Worm (Caenorhabditis elegans) whole organism, young adult: ENCODE measurements around the gene sax-2.
A peak's percentile ranks its signal among the peaks of the same experiment; 100 is the strongest.

Source experiments
- B0019.2 ChIP-seq: fragments of 200-800 bp; sonication (Bioruptor generic); conservative IDR thresholded peaks from 2 replicates; pipeline ENCODE4 v1.3.6; 2022; ENCODE audit warnings: missing genetic modification reagents, missing genetic modification characterization, missing compliant biosample characterization
- B0035.1 ChIP-seq: sonication (generic microtip); optimal IDR thresholded peaks from 2 replicates; lab custom pipeline; 2016; ENCODE audit warnings: missing genetic modification characterization, mild to moderate bottlenecking, missing compliant biosample characterization, missing genotype, missing genetic modification reagents
- B0261.1 ChIP-seq: sonication (generic microtip); optimal IDR thresholded peaks from 2 replicates; lab custom pipeline; 2016; ENCODE audit warnings: mild to moderate bottlenecking, missing genetic modification characterization, moderate library complexity, missing compliant biosample characterization
- B0336.3 ChIP-seq: fragments of 200-800 bp; sonication (Bioruptor generic); IDR thresholded peaks from 2 replicates; pipeline ENCODE4 v1.3.6; 2022; ENCODE audit warnings: missing genetic modification characterization, missing compliant biosample characterization
- D2030.7 ChIP-seq: fragments of 200-800 bp; sonication (Bioruptor generic); IDR thresholded peaks from 2 replicates; pipeline ENCODE4 v1.3.6; 2022; ENCODE audit warnings: missing genetic modification reagents, missing genetic modification characterization, missing compliant biosample characterization
- F33H1.4 ChIP-seq: fragments of 200-800 bp; sonication (Bioruptor generic); IDR thresholded peaks from 2 replicates; pipeline ENCODE4 v1.3.6; 2022; ENCODE audit warnings: missing genetic modification reagents, missing genetic modification characterization, missing compliant biosample characterization
- F49E8.2 ChIP-seq: sonication (generic microtip); optimal IDR thresholded peaks from 3 replicates; lab custom pipeline; 2017; ENCODE audit warnings: missing genetic modification characterization, mild to moderate bottlenecking, missing compliant biosample characterization, antibody characterized with exemption, moderate library complexity; ENCODE audit not compliant: insufficient read depth
- F55B11.4 ChIP-seq: sonication (generic microtip); optimal IDR thresholded peaks from 2 replicates; lab custom pipeline; 2016; ENCODE audit warnings: missing compliant biosample characterization, missing genetic modification characterization, borderline replicate concordance; ENCODE audit not compliant: insufficient read depth
- Y53G8AR.9 ChIP-seq: fragments of 200-800 bp; sonication (Bioruptor generic); conservative IDR thresholded peaks from 2 replicates; pipeline ENCODE4 v1.3.6; 2022; ENCODE audit warnings: missing genetic modification reagents, missing genetic modification characterization, missing compliant biosample characterization
- Y67H2A.10 ChIP-seq: fragments of 200-800 bp; sonication (Bioruptor generic); conservative IDR thresholded peaks from 2 replicates; pipeline ENCODE4 v1.3.6; 2022; ENCODE audit warnings: missing genetic modification reagents, missing genetic modification characterization, missing compliant biosample characterization
- Y79H2A.3 ChIP-seq: fragments of 200-800 bp; sonication (Bioruptor generic); conservative IDR thresholded peaks from 2 replicates; pipeline ENCODE4 v1.3.6; 2022; ENCODE audit warnings: missing genetic modification reagents, missing genetic modification characterization, missing compliant biosample characterization
- akir-1 ChIP-seq: fragments of 200-800 bp; sonication (Bioruptor generic); optimal IDR thresholded peaks from 2 replicates; lab custom pipeline; 2018; ENCODE audit warnings: mild to moderate bottlenecking, missing genetic modification characterization, moderate library complexity, missing compliant biosample characterization
- aptf-2 ChIP-seq: fragments of 200-800 bp; sonication (Bioruptor generic); conservative IDR thresholded peaks from 2 replicates; pipeline ENCODE4 v1.3.6; 2022; ENCODE audit warnings: missing genetic modification reagents, missing genetic modification characterization, missing compliant biosample characterization
- cebp-2 ChIP-seq: fragments of 200-800 bp; sonication (Bioruptor generic); IDR thresholded peaks from 2 replicates; pipeline ENCODE4 v1.3.6; 2022; ENCODE audit warnings: missing genetic modification characterization, missing compliant biosample characterization
- ceh-27 ChIP-seq: fragments of 200-800 bp; sonication (Bioruptor generic); optimal IDR thresholded peaks from 2 replicates; lab custom pipeline; 2018; ENCODE audit warnings: mild to moderate bottlenecking, missing genetic modification characterization, moderate library complexity, missing compliant biosample characterization
- ceh-58 ChIP-seq: fragments of 200-800 bp; sonication (Bioruptor generic); IDR thresholded peaks from 2 replicates; pipeline ENCODE4 v1.3.6; 2022; ENCODE audit warnings: missing genetic modification characterization, missing compliant biosample characterization
- ceh-79 ChIP-seq: sonication (generic microtip); optimal IDR thresholded peaks from 2 replicates; lab custom pipeline; 2017; ENCODE audit warnings: mild to moderate bottlenecking, missing genetic modification characterization, missing compliant biosample characterization
- ceh-91 ChIP-seq: fragments of 200-800 bp; sonication (Bioruptor generic); IDR thresholded peaks from 2 replicates; pipeline ENCODE4 v1.3.6; 2022; ENCODE audit warnings: missing genetic modification reagents, missing genetic modification characterization, missing compliant biosample characterization
- chd-7 ChIP-seq: sonication (generic microtip); optimal IDR thresholded peaks from 2 replicates; lab custom pipeline; 2016; ENCODE audit warnings: mild to moderate bottlenecking, missing genetic modification characterization, moderate library complexity, missing compliant biosample characterization
- dpff-1 ChIP-seq: sonication (generic microtip); optimal IDR thresholded peaks from 2 replicates; lab custom pipeline; 2017; ENCODE audit warnings: mild to moderate bottlenecking, missing genetic modification characterization, missing compliant biosample characterization
- hmg-1.2 ChIP-seq: fragments of 200-800 bp; sonication (Bioruptor generic); IDR thresholded peaks from 2 replicates; pipeline ENCODE4 v1.3.6; 2022; ENCODE audit warnings: missing genetic modification reagents, missing genetic modification characterization, missing compliant biosample characterization
- hsf-1 ChIP-seq: fragments of 200-800 bp; sonication (Bioruptor generic); IDR thresholded peaks from 2 replicates; pipeline ENCODE4 v1.3.6; 2022; ENCODE audit warnings: missing genetic modification reagents, missing genetic modification characterization, missing compliant biosample characterization
- lag-1 ChIP-seq: fragments of 200-800 bp; sonication (Bioruptor generic); IDR thresholded peaks from 2 replicates; pipeline ENCODE4 v1.3.6; 2022; ENCODE audit warnings: missing genetic modification reagents, missing genetic modification characterization, missing compliant biosample characterization
- let-526 ChIP-seq: fragments of 200-800 bp; sonication (Bioruptor generic); IDR thresholded peaks from 2 replicates; pipeline ENCODE4 v1.3.6; 2022; ENCODE audit warnings: missing genetic modification reagents, missing genetic modification characterization, missing compliant biosample characterization
- lin-40 ChIP-seq: sonication (generic microtip); optimal IDR thresholded peaks from 2 replicates; lab custom pipeline; 2016; ENCODE audit warnings: missing genetic modification characterization, mild to moderate bottlenecking, missing compliant biosample characterization, missing genotype, missing genetic modification reagents
- lsl-1 ChIP-seq: fragments of 200-800 bp; sonication (Bioruptor generic); optimal IDR thresholded peaks from 2 replicates; lab custom pipeline; 2018; ENCODE audit warnings: mild to moderate bottlenecking, missing genetic modification characterization, moderate library complexity, missing compliant biosample characterization
- madf-3 ChIP-seq: fragments of 200-800 bp; sonication (Bioruptor generic); IDR thresholded peaks from 2 replicates; pipeline ENCODE4 v1.3.6; 2022; ENCODE audit warnings: missing genetic modification reagents, missing genetic modification characterization, missing compliant biosample characterization
- madf-6 ChIP-seq: fragments of 200-800 bp; sonication (Bioruptor generic); IDR thresholded peaks from 2 replicates; pipeline ENCODE4 v1.3.6; 2022; ENCODE audit warnings: missing genetic modification reagents, missing genetic modification characterization, missing compliant biosample characterization
- mes-4 ChIP-seq: sonication (generic microtip); optimal IDR thresholded peaks from 2 replicates; lab custom pipeline; 2016; ENCODE audit warnings: missing genotype, missing genetic modification characterization, missing compliant biosample characterization
- nhr-179 ChIP-seq: sonication (generic microtip); optimal IDR thresholded peaks from 2 replicates; lab custom pipeline; 2016; ENCODE audit warnings: mild to moderate bottlenecking, missing genetic modification characterization, missing compliant biosample characterization
- nhr-27 ChIP-seq: fragments of 200-800 bp; sonication (Bioruptor generic); optimal IDR thresholded peaks from 2 replicates; lab custom pipeline; 2018; ENCODE audit warnings: mild to moderate bottlenecking, missing genetic modification characterization, moderate library complexity, missing compliant biosample characterization
- nhr-90 ChIP-seq: sonication (generic microtip); optimal IDR thresholded peaks from 2 replicates; lab custom pipeline; 2016; ENCODE audit warnings: missing genotype, mild to moderate bottlenecking, missing genetic modification characterization, missing compliant biosample characterization
- pbrm-1 ChIP-seq: fragments of 200-800 bp; sonication (Bioruptor generic); IDR thresholded peaks from 2 replicates; pipeline ENCODE4 v1.3.6; 2022; ENCODE audit warnings: missing genetic modification reagents, missing genetic modification characterization, missing compliant biosample characterization
- rec-8 ChIP-seq, 2 experiments: sonication (generic microtip); optimal IDR thresholded peaks; 2 replicates each; lab custom pipeline; 2016; ENCODE audit warnings: mild to moderate bottlenecking in 2 of 2, missing genetic modification characterization in 2 of 2, missing genetic modification reagents in 2 of 2, missing genotype in 2 of 2, missing biosample characterization in 1 of 2, missing compliant biosample characterization in 1 of 2, moderate library complexity in 1 of 2
- rpc-1 ChIP-seq, 2 experiments: fragments of 150-350 bp in 1 of 2; sonication (generic microtip) in 1 of 2; optimal IDR thresholded peaks; 2 replicates each; lab custom pipeline; 2014 to 2018; ENCODE audit warnings: missing biosample characterization in 1 of 2, missing genetic modification characterization in 1 of 2, missing genetic modification reagents in 1 of 2, missing genotype in 1 of 2
- snpc-1.1 ChIP-seq: sonication (generic microtip); optimal IDR thresholded peaks from 2 replicates; lab custom pipeline; 2017; ENCODE audit warnings: missing genetic modification characterization, mild to moderate bottlenecking, missing compliant biosample characterization, antibody characterized with exemption, moderate library complexity, missing genotype, missing genetic modification reagents; ENCODE audit not compliant: insufficient read depth
- snpc-4 ChIP-seq, 5 experiments: fragments of 150-350 bp in 1 of 5; sonication (generic microtip) in 4 of 5; optimal IDR thresholded peaks; 2 replicates each; lab custom pipeline; 2014 to 2018; ENCODE audit warnings: missing genetic modification characterization in 5 of 5, missing biosample characterization in 3 of 5, antibody characterized with exemption in 2 of 5, mild to moderate bottlenecking in 2 of 5, missing compliant biosample characterization in 2 of 5, missing genotype in 2 of 5, moderate library complexity in 2 of 5, missing genetic modification reagents in 1 of 5
- unc-62 ChIP-seq: fragments of 150-350 bp; optimal IDR thresholded peaks from 2 replicates; lab custom pipeline; 2014; ENCODE audit warnings: missing biosample characterization, missing genetic modification reagents, missing genetic modification characterization
- xnd-1 ChIP-seq: sonication (generic microtip); optimal IDR thresholded peaks from 2 replicates; lab custom pipeline; 2016; ENCODE audit warnings: missing genotype, missing genetic modification reagents, missing genetic modification characterization, missing compliant biosample characterization

Gene sax-2

ce11 chrIII:5080700-5081572, 28.6 kb upstream of the sax-2 start (continued):
- TF ChIP-seq ceh-79 (tag; lab: Kevin White, UChicago) = peak; percentile 73
- TF ChIP-seq lsl-1 (GFP tag; lab: Kevin White, UChicago) = peak; percentile 61
- TF ChIP-seq B0336.3 (GFP tag; lab: Robert Waterston, UW) = peak; percentile 91
- TF ChIP-seq B0035.1 (tag; lab: Kevin White, UChicago) = peak; percentile 80
- TF ChIP-seq ceh-27 (GFP tag; lab: Kevin White, UChicago) = peak; percentile 65
- peak; percentile 97 for TF ChIP-seq snpc-4 (GFP tag; optimal IDR thresholded peaks at IDR 0.05; lab: Kevin White, UChicago)
- TF ChIP-seq snpc-4 (tag; optimal IDR thresholded peaks at IDR 0.05; lab: Kevin White, UChicago) = peak; percentile 98 to 99 (median 98)
- peak; percentile 90 for TF ChIP-seq F33H1.4
- TF ChIP-seq snpc-1.1 (tag; lab: Kevin White, UChicago) = peak; percentile 94
- TF ChIP-seq nhr-90 (tag; lab: Kevin White, UChicago) = peak; percentile 89
- peak; percentile 83 for TF ChIP-seq D2030.7 (GFP tag; lab: Robert Waterston, UW)
- peak; percentile 81 for TF ChIP-seq hsf-1 (GFP tag; lab: Robert Waterston, UW)
- peak; percentile 91 for TF ChIP-seq lin-40 (tag; lab: Kevin White, UChicago)
- TF ChIP-seq rpc-1 (optimal IDR thresholded peaks at IDR 0.05; lab: Kevin White, UChicago) = peak; percentile 70
- peak; percentile 89 for TF ChIP-seq rpc-1 (tag; optimal IDR thresholded peaks at IDR 0.05; lab: Kevin White, UChicago)
- peak; percentile 62; the same call in 1 of the 2 replicates for TF ChIP-seq B0019.2
- TF ChIP-seq lag-1 (GFP tag; lab: Robert Waterston, UW) = no peak
- peak; percentile 86; the same call in 1 of the 2 replicates for TF ChIP-seq cebp-2 (GFP tag; lab: Robert Waterston, UW)
- no peak for TF ChIP-seq unc-62 (GFP tag; lab: Kevin White, UChicago)
- peak; percentile 88 for TF ChIP-seq pbrm-1 (GFP tag; lab: Robert Waterston, UW)
- TF ChIP-seq chd-7 (tag; lab: Kevin White, UChicago) = peak; percentile 86
- peak; percentile 70 for TF ChIP-seq mes-4 (tag; lab: Kevin White, UChicago)
- peak; percentile 36; the same call in 1 of the 2 replicates for TF ChIP-seq let-526 (GFP tag; lab: Robert Waterston, UW)
- TF ChIP-seq madf-3 (GFP tag; lab: Robert Waterston, UW) = peak; percentile 76; the same call in 1 of the 2 replicates
- TF ChIP-seq B0261.1 (tag; lab: Kevin White, UChicago) = peak; percentile 75
- peak; percentile 19 for TF ChIP-seq nhr-179 (tag; lab: Kevin White, UChicago)
- TF ChIP-seq hmg-1.2 = peak; percentile 86
- TF ChIP-seq Y67H2A.10 (GFP tag; lab: Robert Waterston, UW) = peak; percentile 12; the same call in 1 of the 2 replicates
- TF ChIP-seq F49E8.2 (tag; lab: Kevin White, UChicago) = peak; percentile 64
- TF ChIP-seq xnd-1 = peak; percentile 63
- 0 out of 2 replicates have a peak, but pooled peaks have one; percentile 84 for TF ChIP-seq ceh-58 (GFP tag; lab: Robert Waterston, UW)
- no peak; the same call in 1 of the 2 replicates for TF ChIP-seq ceh-91 (GFP tag; lab: Robert Waterston, UW)
- peak; percentile 2 for TF ChIP-seq F55B11.4 (tag; lab: Kevin White, UChicago)
- no peak for TF ChIP-seq nhr-27 (tag; lab: Kevin White, UChicago)
- TF ChIP-seq aptf-2 = 0 out of 2 replicates have a peak, but pooled peaks have one; percentile 23
- no peak for TF ChIP-seq dpff-1 (tag; lab: Kevin White, UChicago)

- TF ChIP-seq madf-6 (no peak), Y53G8AR.9 (GFP tag; lab: Robert Waterston, UW) (no peak), rec-8 (tag; optimal IDR thresholded peaks at IDR 0.05; lab: Kevin White, UChicago) (no peak), akir-1 (GFP tag; lab: Kevin White, UChicago) (no peak), lsl-1 (GFP tag; lab: Kevin White, UChicago) (no peak), Y79H2A.3 (GFP tag; lab: Robert Waterston, UW) (no peak)
Measured at ce11 chrIII:5081573-5081823, 28.0 kb upstream of the sax-2 start, which contains the start of gene cox-6A. Gene cox-6A (plus strand): TSS chrIII:5081724.
